Worm (Caenorhabditis elegans) whole organism, late embryonic: Measurements from ENCODE around the gene nas-23.

ENCODE experiments used
- Y22D7AL.16 ChIP-seq: sonication (generic microtip); optimal IDR thresholded peaks from 2 replicates; lab custom pipeline; 2016; ENCODE audit warnings: missing genetic modification characterization, missing compliant biosample characterization
- ahr-1 ChIP-seq: sonication (generic microtip); optimal IDR thresholded peaks from 2 replicates; lab custom pipeline; 2016; ENCODE audit warnings: missing genetic modification characterization, missing compliant biosample characterization
- ceh-19 ChIP-seq: fragments of 200-800 bp; sonication (Bioruptor generic); optimal IDR thresholded peaks from 2 replicates; lab custom pipeline; 2018; ENCODE audit warnings: mild to moderate bottlenecking, missing genetic modification characterization, missing compliant biosample characterization
- ceh-34 ChIP-seq: sonication (generic microtip); optimal IDR thresholded peaks from 2 replicates; lab custom pipeline; 2016; ENCODE audit warnings: mild to moderate bottlenecking, missing genetic modification characterization, missing compliant biosample characterization
- dmd-4 ChIP-seq: sonication (generic microtip); optimal IDR thresholded peaks from 2 replicates; lab custom pipeline; 2016; ENCODE audit warnings: borderline replicate concordance, missing genetic modification characterization, missing compliant biosample characterization
- elt-2 ChIP-seq: sonication (generic microtip); optimal IDR thresholded peaks from 2 replicates; lab custom pipeline; 2016; ENCODE audit warnings: missing genetic modification reagents, missing genetic modification characterization, missing compliant biosample characterization
- fkh-6 ChIP-seq: sonication (generic microtip); optimal IDR thresholded peaks from 2 replicates; lab custom pipeline; 2016; ENCODE audit warnings: missing genetic modification characterization, missing compliant biosample characterization
- madf-2 ChIP-seq: sonication (generic microtip); optimal IDR thresholded peaks from 2 replicates; lab custom pipeline; 2017; ENCODE audit warnings: missing genetic modification characterization, missing compliant biosample characterization
- odd-2 ChIP-seq: sonication (generic microtip); optimal IDR thresholded peaks from 2 replicates; lab custom pipeline; 2017; ENCODE audit warnings: antibody characterized with exemption, mild to moderate bottlenecking, missing genetic modification characterization, missing compliant biosample characterization

Gene nas-23

ce11 chrII:7456184-7456583 is 37.3 kb downstream of the nas-23 start, which contains the start of gene D1022.3:
TSS of gene D1022.3 (minus strand) at chrII:7456284.
- TF ChIP-seq madf-2 (tag; lab: Kevin White, UChicago) (no peak), ceh-19 (no peak), fkh-6 (tag; lab: Kevin White, UChicago) (no peak), dmd-4 (tag; lab: Kevin White, UChicago) (no peak), Y22D7AL.16 (tag; lab: Kevin White, UChicago) (no peak), ahr-1 (tag; lab: Kevin White, UChicago) (no peak), odd-2 (tag; lab: Kevin White, UChicago) (no peak), elt-2 (tag; lab: Kevin White, UChicago) (no peak), ceh-34 (no peak)
- TF ChIP-seq, all 69 proteins: peak for 0
